Fruit fly (Drosophila melanogaster): ENCODE measurements around the gene CG43076.

- no peak for TF ChIP-seq CG1620 (GFP tag; optimal IDR thresholded peaks at IDR 0.05)
- TF ChIP-seq pad (GFP tag; optimal IDR thresholded peaks at IDR 0.05): no peak
- TF ChIP-seq cic (GFP tag; optimal IDR thresholded peaks at IDR 0.05): no peak
- TF ChIP-seq CG7045 (GFP tag; optimal IDR thresholded peaks at IDR 0.05): no peak
- TF ChIP-seq Crg-1 (GFP tag; optimal IDR thresholded peaks at IDR 0.05): no peak
- no peak for TF ChIP-seq CG11617 (GFP tag; optimal IDR thresholded peaks at IDR 0.05)
- no peak for TF ChIP-seq toe (GFP tag; optimal IDR thresholded peaks at IDR 0.05)
- no peak for TF ChIP-seq kay (GFP tag; ENCODE audit: borderline replicate concordance)
- TF ChIP-seq CG5204 (GFP tag; optimal IDR thresholded peaks at IDR 0.05): no peak
Measured at dm6 chrX:15229775-15230174, 6.4 kb upstream of the CG43076 start, which contains the start of gene CG9101.
